Worm (Caenorhabditis elegans): ENCODE results near the gene F56D2.8.

The F56D2.8 gene

DNA sequence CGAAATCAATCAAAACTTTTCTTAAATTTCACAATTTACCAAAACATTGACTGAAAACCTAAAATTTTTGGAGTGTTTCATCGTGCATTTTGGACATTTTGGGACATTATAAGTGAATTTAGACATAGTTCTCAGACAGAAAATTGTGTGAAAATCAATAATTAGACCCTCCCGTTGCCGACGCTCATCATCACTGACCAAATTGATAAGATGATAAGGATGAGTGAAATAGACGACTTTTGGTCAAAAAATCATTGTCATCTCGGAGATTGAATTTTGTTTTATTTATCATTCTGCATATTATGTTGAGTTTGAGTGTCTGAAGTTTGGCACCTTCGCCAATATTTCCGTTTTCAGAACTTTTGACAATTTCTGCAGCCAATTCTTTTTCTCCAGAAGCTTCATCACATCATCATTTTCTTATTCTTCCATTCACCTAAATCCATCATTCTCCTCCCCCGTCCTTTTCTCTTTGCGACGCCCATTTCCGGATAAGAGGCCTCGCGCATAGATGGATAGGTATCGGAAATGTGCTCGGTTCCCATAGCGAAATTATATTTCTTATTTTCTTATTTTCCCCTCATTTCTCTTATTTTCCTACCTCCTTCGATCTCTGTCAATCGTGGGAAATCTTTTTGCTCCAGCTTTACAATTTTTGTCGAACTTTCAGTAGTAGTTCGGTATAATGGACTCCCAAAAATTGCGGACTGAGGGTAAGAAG lies 29.1 kb upstream of the F56D2.8 start, which contains the start of gene bas-1:
Gene bas-1 (plus strand): TSS at position 671 of the 721 bp plus-strand sequence.
- TF ChIP-seq cog-1 (tag; optimal IDR thresholded peaks at IDR 0.05) (no peak), ztf-29 (GFP tag; IDR thresholded peaks at IDR 0.05) (no peak), ref-1 (GFP tag; conservative IDR thresholded peaks at IDR 0.05) (no peak), med-1 (GFP tag; optimal IDR thresholded peaks at IDR 0.05; ENCODE audit: insufficient read depth) (no peak), tab-1 (GFP tag; IDR thresholded peaks at IDR 0.05) (no peak), klf-2 (GFP tag; conservative IDR thresholded peaks at IDR 0.05) (no peak), ztf-23 (GFP tag; IDR thresholded peaks at IDR 0.05) (no peak), flt-1 (GFP tag; IDR thresholded peaks at IDR 0.05) (no peak), T22C8.4 (GFP tag; IDR thresholded peaks at IDR 0.05) (no peak)

DNA sequence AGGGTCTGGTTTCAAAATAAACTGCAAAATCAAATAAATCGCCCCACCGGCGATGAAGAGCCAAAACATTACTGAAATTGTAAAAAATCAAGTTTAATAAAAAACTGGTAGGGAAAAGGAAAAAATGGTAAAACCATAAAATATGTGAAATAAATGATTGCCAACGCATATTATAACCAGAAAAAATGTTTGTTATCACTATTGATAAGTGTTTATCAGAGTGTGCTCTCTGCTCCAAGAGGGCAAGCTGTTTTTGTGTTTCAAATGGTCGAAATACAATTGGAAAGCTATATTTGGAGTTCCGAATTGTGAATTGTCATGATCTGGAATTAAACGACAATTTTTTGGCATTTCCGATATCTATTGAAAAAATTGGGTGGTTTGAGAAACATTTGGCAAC lies 27.6 kb upstream of the F56D2.8 start, which contains the start of gene C05D2.8:
Gene C05D2.8 (minus strand): TSS at position 71 of the 400 bp plus-strand sequence.
- no peak for TF ChIP-seq tab-1 (GFP tag; IDR thresholded peaks at IDR 0.05)
- no peak for TF ChIP-seq klf-2 (GFP tag; conservative IDR thresholded peaks at IDR 0.05)
- TF ChIP-seq ref-1 (GFP tag; conservative IDR thresholded peaks at IDR 0.05): no peak
- no peak for TF ChIP-seq flt-1 (GFP tag; IDR thresholded peaks at IDR 0.05)
- TF ChIP-seq ztf-29 (GFP tag; IDR thresholded peaks at IDR 0.05): no peak
- TF ChIP-seq T22C8.4 (GFP tag; IDR thresholded peaks at IDR 0.05): no peak
- TF ChIP-seq ztf-23 (GFP tag; IDR thresholded peaks at IDR 0.05): no peak
- TF ChIP-seq med-1 (GFP tag; optimal IDR thresholded peaks at IDR 0.05; ENCODE audit: insufficient read depth): no peak
- TF ChIP-seq cog-1 (tag; optimal IDR thresholded peaks at IDR 0.05): no peak

DNA sequence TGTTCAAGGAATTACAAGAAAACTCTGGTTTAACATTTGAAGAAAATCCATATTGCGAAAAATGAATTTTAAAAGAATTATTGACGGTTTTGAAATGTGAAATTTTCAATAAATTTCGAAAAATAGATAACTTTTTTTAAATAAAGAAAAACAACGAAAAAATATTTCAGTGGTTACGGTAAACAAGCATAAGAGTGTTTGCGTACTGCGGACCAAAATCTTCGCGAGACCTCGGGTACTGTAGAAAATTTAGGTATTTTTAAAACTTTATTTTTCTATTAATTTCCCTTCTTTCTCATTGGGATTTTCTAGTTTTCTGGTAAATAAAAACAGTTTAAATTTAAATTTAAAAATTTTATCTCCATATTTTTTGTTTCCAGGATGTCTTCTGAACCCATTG lies 21.4 kb upstream of the F56D2.8 start, which contains the start of gene xnd-1:
Gene xnd-1 (plus strand): TSS at position 381 of the 400 bp plus-strand sequence.
- no peak for TF ChIP-seq T22C8.4 (GFP tag; IDR thresholded peaks at IDR 0.05)
- TF ChIP-seq tab-1 (GFP tag; IDR thresholded peaks at IDR 0.05): no peak
- no peak for TF ChIP-seq klf-2 (GFP tag; conservative IDR thresholded peaks at IDR 0.05)
- TF ChIP-seq ztf-29 (GFP tag; IDR thresholded peaks at IDR 0.05): no peak
- no peak for TF ChIP-seq flt-1 (GFP tag; IDR thresholded peaks at IDR 0.05)
- TF ChIP-seq ref-1 (GFP tag; conservative IDR thresholded peaks at IDR 0.05): no peak
- no peak for TF ChIP-seq cog-1 (tag; optimal IDR thresholded peaks at IDR 0.05)
- TF ChIP-seq ztf-23 (GFP tag; IDR thresholded peaks at IDR 0.05): no peak
- no peak for TF ChIP-seq med-1 (GFP tag; optimal IDR thresholded peaks at IDR 0.05; ENCODE audit: insufficient read depth)

DNA sequence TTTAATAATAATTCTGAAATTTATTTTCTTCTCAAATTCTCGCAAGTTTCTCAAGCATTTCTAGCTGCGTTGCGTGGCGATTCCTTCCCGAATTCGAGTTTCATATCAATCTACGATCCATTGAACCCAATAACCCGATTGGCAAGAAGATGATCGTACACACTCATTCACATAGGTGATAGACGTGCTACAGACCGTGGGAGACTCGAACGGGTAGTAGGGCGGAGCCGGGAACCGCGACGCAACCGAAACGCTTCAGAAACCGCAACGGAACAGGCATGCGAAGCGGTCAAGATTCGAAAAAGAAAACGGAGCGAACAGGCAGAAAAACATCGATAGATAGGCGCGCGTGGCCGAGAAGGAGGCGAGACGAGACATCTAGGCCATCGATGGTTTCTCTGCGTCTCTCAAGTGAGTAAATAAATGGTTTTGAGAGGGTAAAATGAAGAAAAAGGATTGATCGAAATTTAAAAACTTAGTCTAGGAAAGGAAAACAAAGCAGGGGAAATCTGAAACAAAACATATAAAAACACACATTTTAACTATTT lies 20.8 kb upstream of the F56D2.8 start, which contains the start of gene madf-11:
Gene madf-11 (minus strand): TSS at position 51 of the 548 bp plus-strand sequence.
- TF ChIP-seq ztf-23 (GFP tag; IDR thresholded peaks at IDR 0.05) (peak; percentile 45; the same call in 1 of the 2 replicates), flt-1 (GFP tag; IDR thresholded peaks at IDR 0.05) (peak; percentile 56), T22C8.4 (GFP tag; IDR thresholded peaks at IDR 0.05) (no peak), ztf-29 (GFP tag; IDR thresholded peaks at IDR 0.05) (0 out of 2 replicates have a peak, but pooled peaks have one; percentile 10), cog-1 (tag; optimal IDR thresholded peaks at IDR 0.05) (peak; percentile 35)

DNA sequence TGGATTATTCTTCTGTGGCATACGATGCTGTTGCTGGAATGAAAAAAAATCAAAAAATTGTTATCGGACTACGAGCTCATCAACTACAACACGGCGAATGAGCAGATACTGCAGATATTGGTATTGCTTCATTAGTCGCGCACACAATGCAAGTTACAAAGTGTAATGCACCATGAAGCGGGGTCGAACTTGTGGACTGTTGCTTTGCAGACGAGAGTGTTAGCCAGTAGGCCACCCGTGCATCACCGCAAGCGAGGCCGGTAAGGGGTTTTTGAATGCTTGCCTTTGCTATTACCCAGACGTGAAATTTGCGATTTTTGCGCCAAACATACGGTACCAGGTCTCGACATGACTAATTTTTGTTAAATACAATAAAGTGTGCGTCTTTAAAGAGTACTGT lies 19.3 kb upstream of the F56D2.8 start:
- TF ChIP-seq T22C8.4 (GFP tag; IDR thresholded peaks at IDR 0.05) (peak; percentile 89), tab-1 (GFP tag; IDR thresholded peaks at IDR 0.05) (peak; percentile 97), klf-2 (GFP tag; conservative IDR thresholded peaks at IDR 0.05) (peak; percentile 85), cog-1 (tag; optimal IDR thresholded peaks at IDR 0.05) (peak; percentile 89), ref-1 (GFP tag; conservative IDR thresholded peaks at IDR 0.05) (peak; percentile 94), ztf-29 (GFP tag; IDR thresholded peaks at IDR 0.05) (peak; percentile 97), ztf-23 (GFP tag; IDR thresholded peaks at IDR 0.05) (peak; percentile 95), flt-1 (GFP tag; IDR thresholded peaks at IDR 0.05) (peak; percentile 98), med-1 (GFP tag; optimal IDR thresholded peaks at IDR 0.05; ENCODE audit: insufficient read depth) (peak; percentile 87)

DNA sequence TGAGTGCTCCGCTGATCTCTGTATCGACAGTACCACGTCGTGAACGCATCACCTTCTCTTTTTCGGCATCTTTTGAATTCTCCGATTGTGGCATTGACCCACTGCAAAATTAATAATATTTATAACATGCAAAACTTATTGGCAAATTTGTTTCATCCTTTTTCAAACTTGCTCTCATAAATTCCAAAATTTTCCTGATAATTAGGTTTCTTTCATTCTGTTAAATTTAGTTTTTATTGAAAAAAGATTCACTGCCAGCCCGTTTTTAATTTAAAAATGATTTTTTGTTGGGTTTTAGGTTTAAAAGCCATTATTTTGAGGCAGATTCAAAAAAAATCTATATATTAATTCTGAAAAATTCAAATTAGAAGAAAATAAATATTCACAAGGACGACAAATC lies 17.3 kb upstream of the F56D2.8 start, which contains the start of gene wdr-37:
Gene wdr-37 (minus strand): TSS at position 101 of the 400 bp plus-strand sequence.
- TF ChIP-seq ref-1 (GFP tag; conservative IDR thresholded peaks at IDR 0.05): no peak
- TF ChIP-seq tab-1 (GFP tag; IDR thresholded peaks at IDR 0.05): no peak
- TF ChIP-seq cog-1 (tag; optimal IDR thresholded peaks at IDR 0.05): no peak
- TF ChIP-seq flt-1 (GFP tag; IDR thresholded peaks at IDR 0.05): no peak
- TF ChIP-seq ztf-29 (GFP tag; IDR thresholded peaks at IDR 0.05): no peak
- no peak for TF ChIP-seq T22C8.4 (GFP tag; IDR thresholded peaks at IDR 0.05)
- TF ChIP-seq ztf-23 (GFP tag; IDR thresholded peaks at IDR 0.05): no peak
- no peak for TF ChIP-seq klf-2 (GFP tag; conservative IDR thresholded peaks at IDR 0.05)
- no peak for TF ChIP-seq med-1 (GFP tag; optimal IDR thresholded peaks at IDR 0.05; ENCODE audit: insufficient read depth)

DNA sequence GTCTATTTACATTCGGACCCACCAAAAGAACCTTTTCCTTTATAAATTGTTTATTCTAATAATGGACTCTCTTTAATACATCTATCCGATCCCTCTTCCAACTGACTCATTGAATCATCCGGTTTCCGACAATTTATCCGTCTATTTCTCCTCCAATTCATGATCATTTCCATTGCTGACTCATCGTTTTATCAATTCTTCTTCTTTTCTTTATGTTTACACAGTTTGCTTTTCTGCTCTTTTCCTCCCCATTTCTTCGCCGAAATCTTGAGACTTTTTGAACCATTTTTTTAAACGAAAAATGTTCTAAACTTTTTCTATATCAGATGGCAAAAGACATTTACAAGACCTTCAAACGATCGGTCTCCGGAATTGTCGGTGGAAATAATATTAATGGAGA lies 12.8 kb upstream of the F56D2.8 start, which contains the start of gene ced-6:
Gene ced-6 (plus strand): TSS at position 327 of the 400 bp plus-strand sequence.
- TF ChIP-seq ref-1 (GFP tag; conservative IDR thresholded peaks at IDR 0.05) (no peak), tab-1 (GFP tag; IDR thresholded peaks at IDR 0.05) (no peak), cog-1 (tag; optimal IDR thresholded peaks at IDR 0.05) (no peak), ztf-23 (GFP tag; IDR thresholded peaks at IDR 0.05) (no peak), klf-2 (GFP tag; conservative IDR thresholded peaks at IDR 0.05) (no peak), ztf-29 (GFP tag; IDR thresholded peaks at IDR 0.05) (no peak), med-1 (GFP tag; optimal IDR thresholded peaks at IDR 0.05; ENCODE audit: insufficient read depth) (no peak), T22C8.4 (GFP tag; IDR thresholded peaks at IDR 0.05) (no peak), flt-1 (GFP tag; IDR thresholded peaks at IDR 0.05) (no peak)

DNA sequence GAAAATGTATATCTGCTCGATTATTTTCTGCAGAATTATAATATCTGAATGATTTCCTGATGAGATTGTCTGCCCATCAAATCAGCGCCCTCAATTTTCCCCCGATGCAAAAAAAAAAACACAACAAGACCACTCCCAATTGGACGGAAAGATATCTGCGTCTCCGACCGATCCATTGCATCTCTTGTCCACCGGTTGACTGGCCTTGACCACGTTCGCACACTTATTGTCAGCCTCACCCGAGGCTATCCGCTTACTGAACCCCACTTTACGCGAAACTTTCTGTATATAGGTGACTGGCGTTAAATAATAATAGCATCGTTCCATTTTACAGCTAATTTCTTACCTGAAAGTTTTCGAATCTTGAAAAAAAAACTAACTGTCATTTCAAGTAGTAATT lies 11.7 kb upstream of the F56D2.8 start:
- TF ChIP-seq tab-1 (GFP tag; IDR thresholded peaks at IDR 0.05) (no peak), ref-1 (GFP tag; conservative IDR thresholded peaks at IDR 0.05) (no peak), cog-1 (tag; optimal IDR thresholded peaks at IDR 0.05) (no peak), ztf-29 (GFP tag; IDR thresholded peaks at IDR 0.05) (no peak), med-1 (GFP tag; optimal IDR thresholded peaks at IDR 0.05; ENCODE audit: insufficient read depth) (no peak), ztf-23 (GFP tag; IDR thresholded peaks at IDR 0.05) (no peak), T22C8.4 (GFP tag; IDR thresholded peaks at IDR 0.05) (no peak), klf-2 (GFP tag; conservative IDR thresholded peaks at IDR 0.05) (no peak), flt-1 (GFP tag; IDR thresholded peaks at IDR 0.05) (no peak)

DNA sequence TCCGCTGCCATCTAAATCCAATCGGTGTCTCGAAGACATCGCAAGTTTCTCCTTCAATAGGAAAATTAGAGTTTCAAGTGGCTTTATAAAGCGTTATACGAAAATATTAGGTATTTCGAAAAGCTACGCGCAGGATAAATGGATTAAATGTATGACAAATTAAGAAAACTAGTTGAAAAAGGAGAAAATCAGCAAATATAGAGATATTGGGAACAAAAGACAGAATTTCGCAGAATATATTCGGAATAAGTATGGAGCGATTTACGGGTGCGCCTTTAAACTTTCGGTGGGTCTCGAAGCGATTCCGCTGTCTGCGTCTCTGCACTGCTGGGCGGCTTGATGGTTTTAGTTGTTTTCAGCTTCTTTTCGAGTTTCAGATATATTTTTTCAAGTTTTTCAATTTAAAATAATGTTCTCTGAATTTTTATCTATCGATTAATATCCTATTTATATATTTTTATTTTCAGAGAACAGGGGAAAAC lies 9.0 kb upstream of the F56D2.8 start, which contains the start of the genes ddx-15 and ucr-1:
Gene ddx-15 (minus strand): TSS at position 51 of the 482 bp plus-strand sequence.
Gene ucr-1 (plus strand): TSS at position 468 of the 482 bp plus-strand sequence.
- no peak for TF ChIP-seq ztf-29 (GFP tag; IDR thresholded peaks at IDR 0.05)
- TF ChIP-seq klf-2 (GFP tag; conservative IDR thresholded peaks at IDR 0.05): no peak
- no peak for TF ChIP-seq tab-1 (GFP tag; IDR thresholded peaks at IDR 0.05)
- no peak for TF ChIP-seq cog-1 (tag; optimal IDR thresholded peaks at IDR 0.05)
- 0 out of 2 replicates have a peak, but pooled peaks have one; percentile 39 for TF ChIP-seq ztf-23 (GFP tag; IDR thresholded peaks at IDR 0.05)
- no peak for TF ChIP-seq T22C8.4 (GFP tag; IDR thresholded peaks at IDR 0.05)
- no peak for TF ChIP-seq flt-1 (GFP tag; IDR thresholded peaks at IDR 0.05)
